Fruit fly (Drosophila melanogaster) Kc167 (cell line): ENCODE results near the gene fzy.

Source experiments
- Myc ChIP-seq: fragments of >200 bp; optimal IDR thresholded peaks from 2 replicates; lab custom pipeline; 2017; ENCODE audit warnings: missing external identifiers
- Sin3A ChIP-seq: fragments of >200 bp; optimal IDR thresholded peaks from 2 replicates; lab custom pipeline; 2018; ENCODE audit warnings: missing external identifiers
- insv ChIP-seq: fragments of >200 bp; optimal IDR thresholded peaks from 3 replicates; lab custom pipeline; 2018; ENCODE audit warnings: missing external identifiers
- psq ChIP-seq: fragments of >200 bp; optimal IDR thresholded peaks from 2 replicates; lab custom pipeline; 2017; ENCODE audit warnings: missing external identifiers
- ttk ChIP-seq: sonication (Bioruptor generic); optimal IDR thresholded peaks from 2 replicates; lab custom pipeline; 2017; ENCODE audit warnings: missing external identifiers

DNA sequence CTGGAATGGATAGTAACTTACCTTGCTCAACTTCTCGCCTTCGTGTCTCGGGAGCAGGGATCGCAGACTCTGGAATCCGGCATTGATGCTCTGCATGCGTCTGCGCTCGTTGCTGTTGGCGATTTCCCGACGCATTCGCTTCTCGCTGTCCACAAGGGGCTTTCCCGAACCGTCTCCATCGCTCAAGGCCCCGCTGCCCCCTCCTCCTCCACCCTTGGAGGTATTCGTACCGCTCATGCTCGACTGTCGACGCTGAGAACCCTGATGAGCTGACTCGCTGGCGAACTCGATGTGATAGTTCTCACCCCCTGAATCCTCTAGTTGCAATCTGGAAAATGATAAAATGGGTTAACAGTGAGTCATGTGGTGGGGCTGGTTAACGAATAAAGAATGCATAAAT is 31.9 kb upstream of the fzy start:
- no peak for TF ChIP-seq Myc (lab: Kevin White, UChicago)
- no peak for TF ChIP-seq insv
- no peak for TF ChIP-seq psq
- TF ChIP-seq Sin3A, result no peak
- no peak for TF ChIP-seq ttk (lab: Kevin White, UChicago)
